Fruit fly (Drosophila melanogaster): Measurements from ENCODE around the gene CG15554.

The CG15554 gene

DNA sequence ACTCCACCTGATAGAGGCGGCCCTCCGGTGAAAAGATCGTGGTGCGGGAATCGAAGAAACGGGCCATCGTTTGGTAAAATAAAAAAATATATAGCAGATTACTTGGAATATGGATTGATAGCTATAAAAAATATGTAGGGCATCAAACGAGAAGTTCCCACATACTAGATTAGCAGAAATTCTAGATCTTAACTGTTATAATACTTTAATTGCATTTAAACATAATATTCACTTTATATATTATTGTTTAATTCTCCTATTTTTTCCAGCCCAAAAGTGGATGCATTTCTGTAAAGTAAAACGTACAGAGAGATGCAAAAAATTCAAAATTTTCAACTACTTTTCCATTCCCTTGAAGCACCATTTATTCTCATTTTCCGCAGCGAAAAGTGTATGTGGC is 2.6 kb upstream of the CG15554 start, which contains the start of gene Prosalpha3T:
Gene Prosalpha3T (minus strand): TSS at position 101 of the 400 bp plus-strand sequence.
- TF ChIP-seq CG17806 (tag; optimal IDR thresholded peaks at IDR 0.05), result no peak
- no peak for TF ChIP-seq Ets98B (GFP tag; IDR thresholded peaks at IDR 0.05)
- TF ChIP-seq CG8301 (tag; optimal IDR thresholded peaks at IDR 0.05), result no peak
- no peak for TF ChIP-seq CG4496 (GFP tag; IDR thresholded peaks at IDR 0.05)
- TF ChIP-seq CG15710 (tag; optimal IDR thresholded peaks at IDR 0.05), result no peak
- TF ChIP-seq EcR (GFP tag; optimal IDR thresholded peaks at IDR 0.05), result no peak
- no peak for TF ChIP-seq rn (GFP tag; IDR thresholded peaks at IDR 0.05)
- no peak for TF ChIP-seq CG32121 (GFP tag; IDR thresholded peaks at IDR 0.05)
- TF ChIP-seq CG14655 (GFP tag; optimal IDR thresholded peaks at IDR 0.05), result no peak

DNA sequence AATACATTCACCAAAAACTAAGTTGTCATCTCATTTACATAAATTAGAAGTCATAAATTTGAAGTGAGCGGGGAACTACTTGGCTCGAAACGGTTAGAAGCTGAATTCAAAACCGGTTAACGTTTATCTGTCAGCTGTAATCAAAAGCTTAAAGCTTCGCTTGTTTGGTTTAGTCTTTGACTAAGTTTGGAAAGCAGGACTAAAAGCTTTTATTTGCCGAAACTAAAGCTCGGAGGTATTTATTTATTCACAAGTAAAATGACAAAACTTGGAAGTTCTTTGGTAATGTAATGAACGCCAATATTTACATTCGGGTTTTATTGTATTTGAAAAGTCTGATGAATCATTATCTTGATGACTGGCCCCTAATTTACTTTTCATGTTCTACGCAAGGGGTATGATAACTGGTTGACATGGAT is 1.4 kb downstream of the CG15554 start:
- no peak for TF ChIP-seq CG17806 (tag; optimal IDR thresholded peaks at IDR 0.05)
- no peak for TF ChIP-seq Pif1B (GFP tag; optimal IDR thresholded peaks at IDR 0.05)
- TF ChIP-seq CG4496 (GFP tag; IDR thresholded peaks at IDR 0.05), result no peak
- no peak for TF ChIP-seq EcR (GFP tag; optimal IDR thresholded peaks at IDR 0.05)
- TF ChIP-seq CG15710 (tag; optimal IDR thresholded peaks at IDR 0.05), result no peak
- no peak for TF ChIP-seq CG34367 (tag; optimal IDR thresholded peaks at IDR 0.05)
- TF ChIP-seq rn (GFP tag; IDR thresholded peaks at IDR 0.05), result no peak
- TF ChIP-seq CG12605 (GFP tag; IDR thresholded peaks at IDR 0.05), result no peak
- no peak for TF ChIP-seq Snoo (tag; optimal IDR thresholded peaks at IDR 0.05)
- TF ChIP-seq Pif1A (GFP tag; optimal IDR thresholded peaks at IDR 0.05), result no peak
- TF ChIP-seq CG13204 (GFP tag; optimal IDR thresholded peaks at IDR 0.05), result no peak
- TF ChIP-seq D1 (tag; optimal IDR thresholded peaks at IDR 0.05), result no peak
- TF ChIP-seq CG9948 (tag; optimal IDR thresholded peaks at IDR 0.05), result no peak
- no peak for TF ChIP-seq Ets98B (GFP tag; IDR thresholded peaks at IDR 0.05)
- TF ChIP-seq CG10348 (GFP tag; IDR thresholded peaks at IDR 0.05), result no peak

DNA sequence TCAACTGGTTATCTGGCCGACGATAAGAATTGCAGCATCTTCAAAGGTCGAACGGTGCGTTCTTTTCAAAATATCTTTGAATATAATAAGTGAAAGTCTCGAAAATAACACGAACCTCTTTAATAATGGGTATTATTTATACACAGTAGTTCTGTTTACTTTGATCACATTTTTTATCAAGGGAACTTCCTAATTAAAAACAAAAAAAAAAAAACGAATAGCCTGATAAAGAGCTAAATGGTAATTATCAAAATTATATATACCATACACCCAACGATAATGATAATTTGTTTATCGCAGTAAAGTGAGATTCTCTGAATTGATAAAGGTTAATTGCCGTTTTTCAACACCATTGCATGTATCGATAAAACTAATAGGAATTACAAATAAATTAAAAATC is 4.6 kb downstream of the CG15554 start, which contains the start of gene Ktch:
Gene Ktch (minus strand): TSS at position 101 of the 400 bp plus-strand sequence.
- TF ChIP-seq CG8301 (tag; optimal IDR thresholded peaks at IDR 0.05) (no peak), CG34367 (tag; optimal IDR thresholded peaks at IDR 0.05) (no peak), CG8159 (tag; optimal IDR thresholded peaks at IDR 0.05) (no peak), D1 (tag; optimal IDR thresholded peaks at IDR 0.05) (no peak), EcR (GFP tag; optimal IDR thresholded peaks at IDR 0.05) (no peak), CG17806 (tag; optimal IDR thresholded peaks at IDR 0.05) (no peak), CG13204 (GFP tag; optimal IDR thresholded peaks at IDR 0.05) (no peak), Snoo (tag; optimal IDR thresholded peaks at IDR 0.05) (no peak), CG15710 (tag; optimal IDR thresholded peaks at IDR 0.05) (no peak), rn (GFP tag; IDR thresholded peaks at IDR 0.05) (no peak), CG32121 (GFP tag; IDR thresholded peaks at IDR 0.05) (no peak), CG10348 (GFP tag; IDR thresholded peaks at IDR 0.05) (no peak), CG4496 (GFP tag; IDR thresholded peaks at IDR 0.05) (no peak), fd96Ca (GFP tag; IDR thresholded peaks at IDR 0.05) (no peak), Pif1B (GFP tag; optimal IDR thresholded peaks at IDR 0.05) (no peak), Ets98B (GFP tag; IDR thresholded peaks at IDR 0.05) (no peak), CG14655 (GFP tag; optimal IDR thresholded peaks at IDR 0.05) (no peak), gl (tag; optimal IDR thresholded peaks at IDR 0.05) (no peak), CG12605 (GFP tag; IDR thresholded peaks at IDR 0.05) (no peak)

DNA sequence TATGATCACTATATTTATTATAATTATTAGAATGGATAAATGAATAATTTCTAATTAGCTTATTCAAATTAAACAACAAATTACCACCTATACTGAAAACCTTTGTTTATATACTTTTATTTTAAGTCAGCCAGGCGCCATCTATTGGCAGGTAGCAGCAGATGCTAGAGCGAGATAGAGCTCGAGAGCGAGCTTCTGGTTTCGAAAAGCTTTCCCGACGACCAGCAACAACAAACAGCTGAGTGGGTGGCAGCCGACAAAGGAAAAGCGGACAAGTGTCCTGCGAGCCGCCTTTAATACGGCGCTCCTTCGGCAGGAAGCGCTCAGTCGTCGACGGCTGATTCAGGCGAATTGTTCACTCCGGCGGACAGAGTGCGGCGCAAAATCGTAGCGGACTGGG is 8.1 kb downstream of the CG15554 start, which contains the start of gene Gycbeta100B:
Gene Gycbeta100B (plus strand): TSS at position 337 of the 400 bp plus-strand sequence.
- no peak for TF ChIP-seq EcR (GFP tag; optimal IDR thresholded peaks at IDR 0.05)
- peak; percentile 27 for TF ChIP-seq CG8159 (tag; optimal IDR thresholded peaks at IDR 0.05)
- TF ChIP-seq CG34367 (tag; optimal IDR thresholded peaks at IDR 0.05), result peak; percentile 3
- TF ChIP-seq rn (GFP tag; IDR thresholded peaks at IDR 0.05), result no peak
- no peak for TF ChIP-seq CG10348 (GFP tag; IDR thresholded peaks at IDR 0.05)
- no peak for TF ChIP-seq Pif1B (GFP tag; optimal IDR thresholded peaks at IDR 0.05)
- TF ChIP-seq Snoo (tag; optimal IDR thresholded peaks at IDR 0.05), result no peak
- no peak for TF ChIP-seq CG8301 (tag; optimal IDR thresholded peaks at IDR 0.05)
- TF ChIP-seq CG17806 (tag; optimal IDR thresholded peaks at IDR 0.05), result no peak
- TF ChIP-seq CG4496 (GFP tag; IDR thresholded peaks at IDR 0.05), result peak; percentile 78
- no peak for TF ChIP-seq CG32121 (GFP tag; IDR thresholded peaks at IDR 0.05)
- TF ChIP-seq Ets98B (GFP tag; IDR thresholded peaks at IDR 0.05), result peak; percentile 49
- peak; percentile 39; the same call in 1 of the 3 replicates for TF ChIP-seq fd96Ca (GFP tag; IDR thresholded peaks at IDR 0.05)
- no peak for TF ChIP-seq D1 (tag; optimal IDR thresholded peaks at IDR 0.05)
- TF ChIP-seq CG9948 (tag; optimal IDR thresholded peaks at IDR 0.05), result no peak
- TF ChIP-seq gl (tag; optimal IDR thresholded peaks at IDR 0.05), result no peak
- no peak for TF ChIP-seq CG12605 (GFP tag; IDR thresholded peaks at IDR 0.05)
- no peak for TF ChIP-seq CG15710 (tag; optimal IDR thresholded peaks at IDR 0.05)
- TF ChIP-seq CG14655 (GFP tag; optimal IDR thresholded peaks at IDR 0.05), result peak; percentile 44
- peak; percentile 44 for TF ChIP-seq Pif1A (GFP tag; optimal IDR thresholded peaks at IDR 0.05)
- TF ChIP-seq CG13204 (GFP tag; optimal IDR thresholded peaks at IDR 0.05), result peak; percentile 8

DNA sequence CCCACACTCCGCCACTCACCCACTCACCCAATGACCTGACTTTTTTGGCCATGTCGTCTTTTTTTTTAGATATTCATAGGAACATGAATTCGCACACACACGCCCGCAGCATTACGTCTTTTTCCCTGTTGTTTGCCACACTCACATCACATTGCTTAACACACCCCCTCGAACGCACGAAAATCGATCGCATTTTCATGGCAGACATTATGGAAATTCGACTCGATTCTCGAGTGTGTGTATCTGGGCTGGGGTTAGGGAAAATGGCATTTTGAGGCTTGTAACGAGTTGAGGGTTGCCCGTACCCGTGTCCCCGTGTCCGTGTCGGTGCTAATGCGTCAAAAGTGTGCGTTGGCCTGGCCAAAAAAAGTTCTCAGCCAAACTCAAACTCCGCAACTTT is 15.7 kb downstream of the CG15554 start:
- TF ChIP-seq CG17806 (tag; optimal IDR thresholded peaks at IDR 0.05) (no peak), CG8159 (tag; optimal IDR thresholded peaks at IDR 0.05) (no peak), CG13204 (GFP tag; optimal IDR thresholded peaks at IDR 0.05) (no peak), Pif1B (GFP tag; optimal IDR thresholded peaks at IDR 0.05) (no peak), CG4496 (GFP tag; IDR thresholded peaks at IDR 0.05) (no peak), Pif1A (GFP tag; optimal IDR thresholded peaks at IDR 0.05) (no peak), Ets98B (GFP tag; IDR thresholded peaks at IDR 0.05) (no peak), CG9948 (tag; optimal IDR thresholded peaks at IDR 0.05) (no peak), Snoo (tag; optimal IDR thresholded peaks at IDR 0.05) (no peak), D1 (tag; optimal IDR thresholded peaks at IDR 0.05) (no peak), CG10348 (GFP tag; IDR thresholded peaks at IDR 0.05) (no peak), gl (tag; optimal IDR thresholded peaks at IDR 0.05) (no peak), CG12605 (GFP tag; IDR thresholded peaks at IDR 0.05) (no peak)

DNA sequence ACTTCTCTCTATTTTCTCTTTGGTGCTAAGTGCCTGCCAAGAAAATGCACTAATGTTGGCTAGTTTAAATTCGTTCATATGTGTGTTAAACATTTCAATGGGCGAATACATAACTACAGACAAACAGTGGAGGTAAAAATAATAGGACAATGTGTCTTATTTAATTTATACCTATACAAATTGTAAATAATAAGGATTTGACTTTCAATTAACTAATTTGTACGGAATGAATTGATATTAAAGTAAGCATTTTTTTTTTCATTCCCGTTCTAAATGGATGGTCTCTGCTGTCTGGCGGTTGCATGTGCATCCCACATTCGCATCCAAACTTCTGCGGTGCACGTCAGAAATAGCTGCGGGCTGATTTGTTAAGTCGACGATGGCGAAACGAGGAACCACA is 21.0 kb downstream of the CG15554 start:
- TF ChIP-seq CG4496 (GFP tag; IDR thresholded peaks at IDR 0.05), result peak; percentile 26; the same call in 1 of the 3 replicates
- 0 out of 2 replicates have a peak, but pooled peaks have one; percentile 51 for TF ChIP-seq Ets98B (GFP tag; IDR thresholded peaks at IDR 0.05)
- TF ChIP-seq gl (tag; optimal IDR thresholded peaks at IDR 0.05), result no peak
- TF ChIP-seq CG12605 (GFP tag; IDR thresholded peaks at IDR 0.05), result 0 out of 2 replicates have a peak, but pooled peaks have one; percentile 20
- no peak for TF ChIP-seq CG8301 (tag; optimal IDR thresholded peaks at IDR 0.05)

Data from whole organism, pupa.